Fruit fly (Drosophila melanogaster) whole organism, embryonic: ENCODE results near the gene CG13876.

Experiments
- Awh ChIP-seq: fragments of 200-800 bp; sonication (Bioruptor generic); IDR thresholded peaks from 2 replicates; pipeline ENCODE4, ENCODE4 v1.3.6; 2022; ENCODE audit warnings: missing biosample characterization, missing genetic modification characterization
- Bdp1 ChIP-seq: fragments of 200-800 bp; sonication (Bioruptor generic); optimal IDR thresholded peaks from 3 replicates; lab custom pipeline; 2016; ENCODE audit warnings: missing biosample characterization, missing genetic modification characterization
- CG11398 ChIP-seq: fragments of 200-800 bp; sonication (Bioruptor generic); optimal IDR thresholded peaks from 2 replicates; lab custom pipeline; 2016; ENCODE audit warnings: missing biosample characterization, missing genetic modification characterization
- CG14860 ChIP-seq: fragments of 200-800 bp; sonication (Bioruptor generic); IDR thresholded peaks from 3 replicates; pipeline ENCODE4 v1.3.6; 2022; ENCODE audit warnings: missing biosample characterization, missing genetic modification characterization; ENCODE audit not compliant: partially characterized antibody
- CG16779 ChIP-seq: fragments of 200-800 bp; sonication (Bioruptor generic); IDR thresholded peaks from 2 replicates; pipeline ENCODE4 v1.3.6; 2022; ENCODE audit warnings: missing biosample characterization, missing genetic modification characterization
- CG17568 ChIP-seq: fragments of 200-800 bp; sonication (Bioruptor generic); optimal IDR thresholded peaks from 2 replicates; lab custom pipeline; 2018; ENCODE audit warnings: missing biosample characterization, mild to moderate bottlenecking, missing genetic modification characterization, moderate library complexity
- CG18011 ChIP-seq: fragments of 200-800 bp; sonication (Bioruptor generic); optimal IDR thresholded peaks from 2 replicates; lab custom pipeline; 2017; ENCODE audit warnings: missing biosample characterization, missing genetic modification characterization, mild to moderate bottlenecking, moderate library complexity, missing genotype
- CG3065 ChIP-seq: fragments of 200-800 bp; sonication (Bioruptor generic); optimal IDR thresholded peaks from 2 replicates; lab custom pipeline; 2016; ENCODE audit warnings: missing biosample characterization, missing genetic modification characterization
- CG32767 ChIP-seq: fragments of 200-800 bp; sonication (Bioruptor generic); IDR thresholded peaks from 2 replicates; pipeline ENCODE4 v1.3.6; 2022; ENCODE audit warnings: missing biosample characterization, missing genetic modification characterization
- CG34422 ChIP-seq: fragments of 200-800 bp; sonication (Bioruptor generic); IDR thresholded peaks from 3 replicates; pipeline ENCODE4 v1.3.6; 2022; ENCODE audit warnings: missing biosample characterization, missing genetic modification characterization
- CG4360 ChIP-seq: fragments of 200-800 bp; sonication (Bioruptor generic); IDR thresholded peaks from 2 replicates; pipeline ENCODE4 v1.3.6; 2022; ENCODE audit warnings: missing biosample characterization, missing genetic modification characterization
- CG4424 ChIP-seq: fragments of 200-800 bp; sonication (Bioruptor generic); optimal IDR thresholded peaks from 3 replicates; lab custom pipeline; 2016; ENCODE audit warnings: missing biosample characterization, missing genetic modification characterization
- CG5953 ChIP-seq: fragments of 200-800 bp; sonication (Bioruptor generic); IDR thresholded peaks from 2 replicates; pipeline ENCODE4 v1.3.6; 2022; ENCODE audit warnings: missing biosample characterization, missing genetic modification characterization
- CG6175 ChIP-seq: fragments of 200-800 bp; sonication (Bioruptor generic); IDR thresholded peaks from 3 replicates; pipeline ENCODE4 v1.3.6; 2022; ENCODE audit warnings: missing biosample characterization, missing genetic modification characterization
- CG7928 ChIP-seq: fragments of 200-800 bp; sonication (Bioruptor generic); optimal IDR thresholded peaks from 2 replicates; lab custom pipeline; 2017; ENCODE audit warnings: missing biosample characterization, mild to moderate bottlenecking, missing genetic modification characterization
- CG8281 ChIP-seq: fragments of 200-800 bp; sonication (Bioruptor generic); optimal IDR thresholded peaks from 2 replicates; lab custom pipeline; 2018; ENCODE audit warnings: missing biosample characterization, mild to moderate bottlenecking, missing genetic modification characterization, moderate library complexity
- CHES-1-like ChIP-seq: fragments of 200-800 bp; sonication (Bioruptor generic); optimal IDR thresholded peaks from 2 replicates; lab custom pipeline; 2016; ENCODE audit warnings: missing biosample characterization, missing genetic modification characterization
- Chrac-16 ChIP-seq: fragments of 200-800 bp; sonication (Bioruptor generic); optimal IDR thresholded peaks from 3 replicates; lab custom pipeline; 2016; ENCODE audit warnings: missing biosample characterization, missing genetic modification characterization
- CrebB ChIP-seq: fragments of 200-800 bp; sonication (Bioruptor generic); optimal IDR thresholded peaks from 3 replicates; lab custom pipeline; 2018; ENCODE audit warnings: missing biosample characterization, mild to moderate bottlenecking, missing genetic modification characterization
- Dip2 ChIP-seq: fragments of 200-800 bp; sonication (Bioruptor generic); IDR thresholded peaks from 2 replicates; pipeline ENCODE4 v1.3.6; 2022; ENCODE audit warnings: missing biosample characterization, missing genetic modification characterization
- E2f1 ChIP-seq: fragments of 200-800 bp; sonication (Bioruptor generic); IDR thresholded peaks from 2 replicates; pipeline ENCODE4 v1.3.6; 2022; ENCODE audit warnings: missing biosample characterization, missing genetic modification characterization
- E2f2 ChIP-seq: fragments of 200-800 bp; sonication (Bioruptor generic); IDR thresholded peaks from 2 replicates; pipeline ENCODE4 v1.3.6; 2022; ENCODE audit warnings: missing biosample characterization, missing genetic modification characterization
- PHDP ChIP-seq: fragments of 200-800 bp; sonication (Bioruptor generic); optimal IDR thresholded peaks from 3 replicates; lab custom pipeline; 2018; ENCODE audit warnings: missing biosample characterization, mild to moderate bottlenecking, missing genetic modification characterization, moderate library complexity
- Spps ChIP-seq: fragments of 200-800 bp; sonication (Bioruptor generic); optimal IDR thresholded peaks from 2 replicates; lab custom pipeline; 2018; ENCODE audit warnings: missing biosample characterization, mild to moderate bottlenecking, missing genetic modification characterization
- Vsx1 ChIP-seq: fragments of 200-800 bp; sonication (Bioruptor generic); optimal IDR thresholded peaks from 2 replicates; lab custom pipeline; 2017; ENCODE audit warnings: missing biosample characterization, mild to moderate bottlenecking, missing genetic modification characterization, missing genetic modification reagents
- ash1 ChIP-seq: fragments of 200-800 bp; sonication (Bioruptor generic); optimal IDR thresholded peaks from 2 replicates; lab custom pipeline; 2018; ENCODE audit warnings: missing biosample characterization, mild to moderate bottlenecking, missing genetic modification characterization
- bab2 ChIP-seq: fragments of 200-800 bp; sonication (Bioruptor generic); optimal IDR thresholded peaks from 2 replicates; lab custom pipeline; 2016; ENCODE audit warnings: missing biosample characterization, missing genetic modification characterization
- bcd ChIP-seq: fragments of 200-800 bp; sonication (Bioruptor generic); optimal IDR thresholded peaks from 2 replicates; lab custom pipeline; 2017; ENCODE audit warnings: missing biosample characterization, mild to moderate bottlenecking, missing genetic modification characterization
- bigmax ChIP-seq: fragments of 200-800 bp; sonication (Bioruptor generic); optimal IDR thresholded peaks from 2 replicates; lab custom pipeline; 2018; ENCODE audit warnings: missing biosample characterization, mild to moderate bottlenecking, missing genetic modification characterization
- chn ChIP-seq: fragments of 200-800 bp; sonication (Bioruptor generic); optimal IDR thresholded peaks from 2 replicates; lab custom pipeline; 2016; ENCODE audit warnings: missing biosample characterization, missing genetic modification characterization
- corto ChIP-seq: fragments of 200-800 bp; sonication (Bioruptor generic); optimal IDR thresholded peaks from 2 replicates; lab custom pipeline; 2016; ENCODE audit warnings: missing biosample characterization, mild to moderate bottlenecking, missing genetic modification characterization, moderate library complexity
- dm ChIP-seq: fragments of 200-800 bp; sonication (Bioruptor generic); optimal IDR thresholded peaks from 3 replicates; lab custom pipeline; 2016; ENCODE audit warnings: missing biosample characterization, missing genetic modification characterization
- dmrt11E ChIP-seq: fragments of 200-800 bp; sonication (Bioruptor generic); optimal IDR thresholded peaks from 3 replicates; lab custom pipeline; 2018; ENCODE audit warnings: missing biosample characterization, mild to moderate bottlenecking, missing genetic modification characterization, moderate library complexity
- fd102C ChIP-seq: fragments of 200-800 bp; sonication (Bioruptor generic); optimal IDR thresholded peaks from 2 replicates; lab custom pipeline; 2018; ENCODE audit warnings: missing biosample characterization, mild to moderate bottlenecking, missing genetic modification characterization, moderate library complexity
- fd3F ChIP-seq: fragments of 200-800 bp; sonication (Bioruptor generic); optimal IDR thresholded peaks from 2 replicates; lab custom pipeline; 2018; ENCODE audit warnings: missing biosample characterization, mild to moderate bottlenecking, missing genetic modification characterization, moderate library complexity
- gem ChIP-seq: fragments of 200-800 bp; sonication (Bioruptor generic); optimal IDR thresholded peaks from 2 replicates; lab custom pipeline; 2019; ENCODE audit warnings: missing biosample characterization, mild to moderate bottlenecking, missing genetic modification characterization, moderate library complexity
- lov ChIP-seq, 2 experiments: fragments of 200-800 bp in 1 of 2; fragments of >200 bp in 1 of 2; sonication (Bioruptor generic) in 1 of 2; IDR thresholded peaks in 1 of 2; optimal IDR thresholded peaks in 1 of 2; 2 replicates in 1 of 2; 3 replicates in 1 of 2; pipeline versions ENCODE4 v1.3.6 to Lab custom; 2017 to 2022; ENCODE audit warnings: missing biosample characterization in 1 of 2, missing genetic modification characterization in 1 of 2
- luna ChIP-seq: fragments of 200-800 bp; sonication (Bioruptor generic); optimal IDR thresholded peaks from 2 replicates; lab custom pipeline; 2016; ENCODE audit warnings: missing biosample characterization, missing genetic modification characterization
- nerfin-2 ChIP-seq: fragments of 200-800 bp; sonication (Bioruptor generic); IDR thresholded peaks from 2 replicates; pipeline ENCODE4 v1.3.6; 2022; ENCODE audit warnings: missing biosample characterization, missing genetic modification characterization; ENCODE audit not compliant: partially characterized antibody
- oc ChIP-seq: fragments of 200-800 bp; sonication (Bioruptor generic); optimal IDR thresholded peaks from 2 replicates; lab custom pipeline; 2018; ENCODE audit warnings: missing biosample characterization, mild to moderate bottlenecking, missing genetic modification characterization, moderate library complexity
- phol ChIP-seq: fragments of 200-800 bp; sonication (Bioruptor generic); optimal IDR thresholded peaks from 3 replicates; lab custom pipeline; 2018; ENCODE audit warnings: missing biosample characterization, mild to moderate bottlenecking, missing genetic modification characterization, moderate library complexity
- sisA ChIP-seq: fragments of 200-800 bp; sonication (Bioruptor generic); IDR thresholded peaks from 2 replicates; pipeline ENCODE4 v1.3.6; 2022; ENCODE audit warnings: missing biosample characterization, missing genetic modification characterization
- so ChIP-seq: fragments of 200-800 bp; sonication (Bioruptor generic); IDR thresholded peaks from 3 replicates; pipeline ENCODE4 v1.3.6; 2022; ENCODE audit warnings: missing biosample characterization, missing genetic modification characterization
- tll ChIP-seq, 2 experiments: fragments of 200-800 bp in 1 of 2; fragments of >200 bp in 1 of 2; sonication (Bioruptor generic) in 1 of 2; optimal IDR thresholded peaks; 2 replicates each; lab custom pipeline; 2017 to 2019; ENCODE audit warnings: missing biosample characterization in 2 of 2, missing genetic modification characterization in 2 of 2, mild to moderate bottlenecking in 1 of 2, moderate library complexity in 1 of 2
- trh ChIP-seq: fragments of 200-800 bp; sonication (Bioruptor generic); optimal IDR thresholded peaks from 2 replicates; lab custom pipeline; 2016; ENCODE audit warnings: missing biosample characterization, missing genetic modification characterization
- tup ChIP-seq: fragments of 200-800 bp; sonication (Bioruptor generic); optimal IDR thresholded peaks from 2 replicates; lab custom pipeline; 2016; ENCODE audit warnings: missing biosample characterization, mild to moderate bottlenecking, missing genetic modification characterization, moderate library complexity
- unc-4 ChIP-seq: fragments of 200-800 bp; sonication (Bioruptor generic); IDR thresholded peaks from 2 replicates; pipeline ENCODE4 v1.3.6; 2022; ENCODE audit warnings: missing biosample characterization, missing genetic modification characterization; ENCODE audit not compliant: partially characterized antibody
- vnd ChIP-seq: fragments of 200-800 bp; sonication (Bioruptor generic); IDR thresholded peaks from 3 replicates; pipeline ENCODE4 v1.3.6; 2022; ENCODE audit warnings: missing biosample characterization, missing genetic modification characterization; ENCODE audit not compliant: partially characterized antibody
- wdn ChIP-seq: fragments of 200-800 bp; sonication (Bioruptor generic); IDR thresholded peaks from 2 replicates; pipeline ENCODE4 v1.3.6; 2022; ENCODE audit warnings: missing biosample characterization, missing genetic modification characterization
- yki ChIP-seq: fragments of >200 bp; optimal IDR thresholded peaks from 3 replicates; lab custom pipeline; 2018

Gene CG13876

DNA sequence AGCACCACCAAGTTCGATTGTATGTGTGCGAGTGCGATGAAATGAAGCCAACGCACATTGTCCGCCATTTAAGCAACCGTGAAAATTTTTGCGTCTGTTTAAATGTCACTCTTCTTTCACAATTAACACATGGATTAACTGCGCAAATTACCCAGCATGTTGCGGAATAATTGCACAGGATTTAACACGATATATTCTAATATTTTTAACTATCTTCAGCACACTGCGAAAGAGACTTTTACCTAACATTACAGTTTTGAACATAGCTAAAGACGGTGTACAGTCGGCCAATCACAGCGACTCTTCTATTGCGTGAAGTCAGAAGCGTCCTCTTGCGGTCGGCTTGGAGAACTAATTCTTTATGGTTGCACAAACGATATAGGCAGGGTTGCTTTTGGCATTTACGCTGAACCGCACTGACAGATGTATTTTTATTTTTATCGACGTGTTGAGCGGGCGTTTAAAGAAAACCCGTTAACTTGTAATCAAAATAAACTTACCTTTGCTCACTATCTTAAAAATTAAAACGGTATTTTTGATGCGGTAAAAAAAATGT lies 40.8 kb downstream of the CG13876 start (continued):
- TF ChIP-seq Bdp1 (GFP tag; lab: Kevin White, UChicago) (peak; percentile 51), sisA (no peak), Chrac-16 (peak; percentile 27), ash1 (no peak), PHDP (tag; lab: Kevin White, UChicago) (no peak), fd3F (GFP tag; lab: Kevin White, UChicago) (no peak), unc-4 (peak; percentile 54), bab2 (GFP tag; lab: Kevin White, UChicago) (no peak), bcd (no peak), vnd (GFP tag; lab: Robert Waterston, UW) (no peak; the same call in 2 of the 3 replicates), luna (GFP tag; lab: Kevin White, UChicago) (no peak), CG17568 (GFP tag; lab: Kevin White, UChicago) (no peak), Spps (tag; lab: Kevin White, UChicago) (no peak), nerfin-2 (GFP tag; lab: Robert Waterston, UW) (peak; percentile 55), dm (GFP tag; lab: Kevin White, UChicago) (peak; percentile 76), CG4360 (no peak), corto (GFP tag; lab: Kevin White, UChicago) (no peak), so (GFP tag; lab: Robert Waterston, UW) (no peak), CG4424 (GFP tag; lab: Kevin White, UChicago) (no peak), Dip2 (GFP tag; lab: Robert Waterston, UW) (no peak), wdn (GFP tag; lab: Robert Waterston, UW) (no peak), Awh (GFP tag; lab: Robert Waterston, UW) (no peak), CG6175 (GFP tag; lab: Robert Waterston, UW) (no peak), chn (GFP tag; lab: Kevin White, UChicago) (peak; percentile 18), CG14860 (GFP tag; lab: Robert Waterston, UW) (peak; percentile 67), CG32767 (peak; percentile 33; the same call in 1 of the 2 replicates), tup (GFP tag; lab: Kevin White, UChicago) (no peak), E2f2 (GFP tag; lab: Robert Waterston, UW) (peak; percentile 94), CG3065 (GFP tag; lab: Kevin White, UChicago) (peak; percentile 24), CHES-1-like (GFP tag; lab: Kevin White, UChicago) (peak; percentile 50), phol (tag; lab: Kevin White, UChicago) (peak; percentile 86), CG11398 (GFP tag; lab: Kevin White, UChicago) (no peak), CG16779 (GFP tag; lab: Robert Waterston, UW) (no peak), tll (GFP tag; optimal IDR thresholded peaks at IDR 0.05; lab: Kevin White, UChicago) (no peak), yki (lab: Kevin White, UChicago) (no peak), CG34422 (GFP tag; lab: Robert Waterston, UW) (0 out of 3 replicates have a peak, but pooled peaks have one; percentile 21), oc (tag; lab: Kevin White, UChicago) (no peak), lov (optimal IDR thresholded peaks at IDR 0.05; lab: Kevin White, UChicago) (no peak), lov (GFP tag; IDR thresholded peaks at IDR 0.05; lab: Robert Waterston, UW) (peak; percentile 76; the same call in 2 of the 3 replicates), bigmax (peak; percentile 54), CG7928 (GFP tag; lab: Kevin White, UChicago) (peak; percentile 60), trh (GFP tag; lab: Kevin White, UChicago) (no peak), CG18011 (no peak), CG5953 (peak; percentile 54; the same call in 1 of the 2 replicates), Vsx1 (GFP tag; lab: Kevin White, UChicago) (no peak), E2f1 (peak; percentile 47; the same call in 1 of the 2 replicates), gem (tag; lab: Kevin White, UChicago) (no peak), fd102C (GFP tag; lab: Kevin White, UChicago) (no peak), dmrt11E (tag; lab: Kevin White, UChicago) (peak; percentile 23), CG8281 (tag; lab: Kevin White, UChicago) (no peak), CrebB (no peak)
